Fruit fly (Drosophila melanogaster): ENCODE data around the gene CG17562.

DNA sequence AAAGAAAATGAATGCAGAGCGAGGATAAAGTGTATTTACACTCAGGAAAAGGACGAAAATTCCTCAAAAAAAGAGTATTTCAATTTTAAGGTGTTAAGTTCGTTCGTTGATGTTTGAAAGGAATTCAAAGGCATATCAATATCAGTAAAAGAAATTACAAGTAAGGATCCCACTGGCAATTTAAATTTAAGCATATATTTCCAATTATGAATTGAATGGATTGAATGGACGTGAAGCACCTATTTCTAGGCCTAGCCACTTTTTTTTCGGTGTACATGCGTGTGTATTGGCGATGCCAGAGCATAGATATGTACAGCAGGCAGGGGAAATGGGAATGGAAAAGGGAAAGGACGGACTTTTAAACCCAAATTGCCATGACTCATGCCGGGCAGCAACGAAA lies 15.5 kb downstream of the CG17562 start:
- TF ChIP-seq Pif1A (GFP tag; optimal IDR thresholded peaks at IDR 0.05) (no peak), CG8301 (tag; optimal IDR thresholded peaks at IDR 0.05) (no peak), CG15710 (tag; optimal IDR thresholded peaks at IDR 0.05) (no peak)
